Fruit fly (Drosophila melanogaster) whole organism, pupa: ENCODE measurements around the gene SNRPG.

Experiments used
- CG10348 ChIP-seq: fragments of 200-800 bp; sonication (Bioruptor generic); IDR thresholded peaks from 2 replicates; pipeline ENCODE4 v1.3.6; 2022; ENCODE audit warnings: missing biosample characterization, missing genetic modification characterization
- CG13204 ChIP-seq: fragments of 200-800 bp; sonication (Bioruptor generic); optimal IDR thresholded peaks from 2 replicates; lab custom pipeline; 2018; ENCODE audit warnings: missing biosample characterization, mild to moderate bottlenecking, missing genetic modification characterization, moderate library complexity
- CG15710 ChIP-seq: fragments of 200-800 bp; sonication (Bioruptor generic); optimal IDR thresholded peaks from 2 replicates; lab custom pipeline; 2018; ENCODE audit warnings: missing biosample characterization, mild to moderate bottlenecking, missing genetic modification characterization, moderate library complexity
- CG32121 ChIP-seq: fragments of 200-800 bp; sonication (Bioruptor generic); IDR thresholded peaks from 2 replicates; pipeline ENCODE4 v1.3.6; 2022; ENCODE audit warnings: missing biosample characterization, missing genetic modification characterization
- CG4496 ChIP-seq: fragments of 200-800 bp; sonication (Bioruptor generic); IDR thresholded peaks from 3 replicates; pipeline ENCODE4 v1.3.6; 2022; ENCODE audit warnings: missing biosample characterization, missing genetic modification characterization
- CG8159 ChIP-seq: fragments of 200-800 bp; sonication (Bioruptor generic); optimal IDR thresholded peaks from 3 replicates; lab custom pipeline; 2018; ENCODE audit warnings: missing biosample characterization, mild to moderate bottlenecking, missing genetic modification characterization, moderate library complexity
- EcR ChIP-seq: fragments of 200-800 bp; sonication (Bioruptor generic); optimal IDR thresholded peaks from 3 replicates; lab custom pipeline; 2019; ENCODE audit warnings: missing biosample characterization, missing genetic modification characterization, mild to moderate bottlenecking, moderate library complexity, missing genetic modification reagents
- Ets98B ChIP-seq: fragments of 200-800 bp; sonication (Bioruptor generic); IDR thresholded peaks from 2 replicates; pipeline ENCODE4 v1.3.6; 2022; ENCODE audit warnings: missing biosample characterization, missing genetic modification characterization
- Pif1B ChIP-seq: fragments of 200-800 bp; sonication (Bioruptor generic); optimal IDR thresholded peaks from 3 replicates; lab custom pipeline; 2016; ENCODE audit warnings: missing biosample characterization, missing genetic modification characterization
- fd96Ca ChIP-seq: fragments of 200-800 bp; sonication (Bioruptor generic); IDR thresholded peaks from 3 replicates; pipeline ENCODE4 v1.3.6; 2022; ENCODE audit warnings: missing biosample characterization, missing genetic modification characterization

- TF ChIP-seq CG15710 (tag; lab: Kevin White, UChicago) (no peak), CG4496 (GFP tag; lab: Robert Waterston, UW) (no peak), CG8159 (tag; lab: Kevin White, UChicago) (no peak), Pif1B (GFP tag; lab: Kevin White, UChicago) (no peak), Ets98B (GFP tag; lab: Robert Waterston, UW) (no peak), fd96Ca (GFP tag; lab: Robert Waterston, UW) (no peak), CG10348 (GFP tag; lab: Robert Waterston, UW) (no peak), EcR (GFP tag; lab: Kevin White, UChicago) (no peak), CG32121 (no peak), CG13204 (no peak)
Observed at dm6 chrX:16641101-16641420, 842 bp upstream of the SNRPG start.
